Fruit fly (Drosophila melanogaster) whole organism, embryonic: ENCODE measurements around the gene CG7227.

Source experiments
- Blimp-1 ChIP-seq: fragments of 200-800 bp; sonication (Bioruptor generic); optimal IDR thresholded peaks from 3 replicates; lab custom pipeline; 2018; ENCODE audit warnings: missing biosample characterization, missing genetic modification characterization, mild to moderate bottlenecking, moderate library complexity, missing genetic modification reagents
- CG14441 ChIP-seq: fragments of 200-800 bp; sonication (Bioruptor generic); IDR thresholded peaks from 2 replicates; pipeline ENCODE4 v1.3.6; 2022; ENCODE audit warnings: missing biosample characterization, missing genetic modification characterization
- CG14710 ChIP-seq: fragments of 200-800 bp; sonication (Bioruptor generic); optimal IDR thresholded peaks from 3 replicates; lab custom pipeline; 2019; ENCODE audit warnings: missing biosample characterization, mild to moderate bottlenecking, missing genetic modification characterization, moderate library complexity
- CG14965 ChIP-seq: fragments of 200-800 bp; sonication (Bioruptor generic); optimal IDR thresholded peaks from 2 replicates; lab custom pipeline; 2016; ENCODE audit warnings: missing biosample characterization, missing genetic modification characterization, borderline replicate concordance
- CG16779 ChIP-seq: fragments of 200-800 bp; sonication (Bioruptor generic); IDR thresholded peaks from 2 replicates; pipeline ENCODE4 v1.3.6; 2022; ENCODE audit warnings: missing biosample characterization, missing genetic modification characterization
- CG17328 ChIP-seq: fragments of 200-800 bp; sonication (Bioruptor generic); IDR thresholded peaks from 2 replicates; pipeline ENCODE4 v1.3.6; 2022; ENCODE audit warnings: missing biosample characterization, missing genetic modification characterization
- CG17359 ChIP-seq: fragments of 200-800 bp; sonication (Bioruptor generic); optimal IDR thresholded peaks from 3 replicates; lab custom pipeline; 2018; ENCODE audit warnings: missing biosample characterization, mild to moderate bottlenecking, missing genetic modification characterization, moderate library complexity
- CG17385 ChIP-seq: fragments of 200-800 bp; sonication (Bioruptor generic); optimal IDR thresholded peaks from 3 replicates; lab custom pipeline; 2018; ENCODE audit warnings: missing biosample characterization, mild to moderate bottlenecking, missing genetic modification characterization
- CG17912 ChIP-seq: fragments of 200-800 bp; sonication (Bioruptor generic); optimal IDR thresholded peaks from 2 replicates; lab custom pipeline; 2018; ENCODE audit warnings: missing biosample characterization, mild to moderate bottlenecking, missing genetic modification characterization
- CG3838 ChIP-seq: fragments of 200-800 bp; sonication (Bioruptor generic); optimal IDR thresholded peaks from 3 replicates; lab custom pipeline; 2016; ENCODE audit warnings: missing biosample characterization, missing genetic modification characterization
- CG4328 ChIP-seq: fragments of 200-800 bp; sonication (Bioruptor generic); optimal IDR thresholded peaks from 3 replicates; lab custom pipeline; 2017; ENCODE audit warnings: missing biosample characterization, missing genetic modification reagents, missing genetic modification characterization
- CG4617 ChIP-seq: fragments of 200-800 bp; sonication (Bioruptor generic); optimal IDR thresholded peaks from 3 replicates; lab custom pipeline; 2016; ENCODE audit warnings: missing biosample characterization, missing genetic modification characterization, borderline replicate concordance
- CG4707 ChIP-seq: fragments of 200-800 bp; sonication (Bioruptor generic); optimal IDR thresholded peaks from 2 replicates; lab custom pipeline; 2018; ENCODE audit warnings: missing biosample characterization, mild to moderate bottlenecking, missing genetic modification characterization, moderate library complexity
- CG5245 ChIP-seq: fragments of 200-800 bp; sonication (Bioruptor generic); optimal IDR thresholded peaks from 3 replicates; lab custom pipeline; 2016; ENCODE audit warnings: missing biosample characterization, missing genetic modification characterization
- CG6254 ChIP-seq: fragments of 200-800 bp; sonication (Bioruptor generic); optimal IDR thresholded peaks from 3 replicates; lab custom pipeline; 2017; ENCODE audit warnings: mild to moderate bottlenecking, missing biosample characterization, missing genetic modification reagents, missing genetic modification characterization
- CG8359 ChIP-seq: fragments of 200-800 bp; sonication (Bioruptor generic); optimal IDR thresholded peaks from 2 replicates; lab custom pipeline; 2017; ENCODE audit warnings: missing biosample characterization, mild to moderate bottlenecking, missing genetic modification characterization, borderline replicate concordance
- CG9215 ChIP-seq: fragments of 200-800 bp; sonication (Bioruptor generic); IDR thresholded peaks from 2 replicates; pipeline ENCODE4 v1.3.6; 2022; ENCODE audit warnings: missing biosample characterization, missing genetic modification characterization
- Deaf1 ChIP-seq: fragments of 200-800 bp; optimal IDR thresholded peaks from 3 replicates; lab custom pipeline; 2019; ENCODE audit warnings: missing biosample characterization, mild to moderate bottlenecking, missing genetic modification characterization, moderate library complexity
- Elba2 ChIP-seq: fragments of 200-800 bp; sonication (Bioruptor generic); optimal IDR thresholded peaks from 3 replicates; lab custom pipeline; 2016; ENCODE audit warnings: missing biosample characterization, missing genetic modification characterization
- GATAe ChIP-seq: fragments of 200-800 bp; sonication (Bioruptor generic); conservative IDR thresholded peaks from 2 replicates; pipeline ENCODE4 v1.3.6; 2022; ENCODE audit warnings: missing biosample characterization, missing genetic modification characterization
- Gsc ChIP-seq: fragments of 200-800 bp; sonication (Bioruptor generic); IDR thresholded peaks from 2 replicates; pipeline ENCODE4 v1.3.6; 2022; ENCODE audit warnings: missing biosample characterization, missing genetic modification characterization
- Hsf ChIP-seq: fragments of 200-800 bp; sonication (Bioruptor generic); optimal IDR thresholded peaks from 3 replicates; lab custom pipeline; 2016; ENCODE audit warnings: missing biosample characterization, missing genetic modification characterization
- Mes4 ChIP-seq: fragments of 200-800 bp; sonication (Bioruptor generic); optimal IDR thresholded peaks from 2 replicates; lab custom pipeline; 2016; ENCODE audit warnings: missing biosample characterization, missing genetic modification characterization
- Mrtf ChIP-seq: fragments of 200-800 bp; sonication (Bioruptor generic); IDR thresholded peaks from 3 replicates; pipeline ENCODE4 v1.3.6; 2022; ENCODE audit warnings: missing biosample characterization, missing genetic modification characterization
- NFAT ChIP-seq: fragments of 200-800 bp; sonication (Bioruptor generic); IDR thresholded peaks from 2 replicates; pipeline ENCODE4 v1.3.6; 2022; ENCODE audit warnings: missing biosample characterization, missing genetic modification characterization
- Opbp ChIP-seq: fragments of 200-800 bp; sonication (Bioruptor generic); IDR thresholded peaks from 3 replicates; pipeline ENCODE4 v1.3.6; 2022; ENCODE audit warnings: missing biosample characterization, missing genetic modification characterization; ENCODE audit not compliant: partially characterized antibody
- Ravus ChIP-seq: fragments of 200-800 bp; sonication (Bioruptor generic); IDR thresholded peaks from 2 replicates; pipeline ENCODE4 v1.3.6; 2022; ENCODE audit warnings: missing biosample characterization, missing genetic modification characterization
- Sry-δ ChIP-seq: fragments of 200-800 bp; sonication (Bioruptor generic); optimal IDR thresholded peaks from 2 replicates; lab custom pipeline; 2016; ENCODE audit warnings: missing biosample characterization, missing genetic modification characterization
- Tbp ChIP-seq: fragments of >200 bp; optimal IDR thresholded peaks from 2 replicates; lab custom pipeline; 2018; ENCODE audit warnings: missing biosample characterization, missing genetic modification characterization
- ac ChIP-seq: fragments of 200-800 bp; sonication (Bioruptor generic); optimal IDR thresholded peaks from 3 replicates; lab custom pipeline; 2017; ENCODE audit warnings: missing biosample characterization, mild to moderate bottlenecking, missing genetic modification characterization
- az2 ChIP-seq: fragments of 200-800 bp; sonication (Bioruptor generic); optimal IDR thresholded peaks from 3 replicates; lab custom pipeline; 2016; ENCODE audit warnings: missing biosample characterization, missing genetic modification characterization
- caup ChIP-seq: fragments of 200-800 bp; sonication (Bioruptor generic); optimal IDR thresholded peaks from 3 replicates; lab custom pipeline; 2017; ENCODE audit warnings: missing biosample characterization, mild to moderate bottlenecking, missing genetic modification characterization, moderate library complexity; ENCODE audit not compliant: severe bottlenecking
- exex ChIP-seq: fragments of 200-800 bp; sonication (Bioruptor generic); optimal IDR thresholded peaks from 4 replicates; lab custom pipeline; 2018; ENCODE audit warnings: missing biosample characterization, mild to moderate bottlenecking, missing genetic modification characterization, moderate library complexity
- fd102C ChIP-seq: fragments of 200-800 bp; sonication (Bioruptor generic); optimal IDR thresholded peaks from 2 replicates; lab custom pipeline; 2018; ENCODE audit warnings: missing biosample characterization, mild to moderate bottlenecking, missing genetic modification characterization, moderate library complexity
- fd3F ChIP-seq: fragments of 200-800 bp; sonication (Bioruptor generic); optimal IDR thresholded peaks from 2 replicates; lab custom pipeline; 2018; ENCODE audit warnings: missing biosample characterization, mild to moderate bottlenecking, missing genetic modification characterization, moderate library complexity
- grau ChIP-seq: fragments of 200-800 bp; optimal IDR thresholded peaks from 3 replicates; lab custom pipeline; 2019; ENCODE audit warnings: missing biosample characterization, mild to moderate bottlenecking, missing genetic modification characterization, moderate library complexity
- ind ChIP-seq: fragments of 200-800 bp; sonication (Bioruptor generic); optimal IDR thresholded peaks from 3 replicates; lab custom pipeline; 2016; ENCODE audit warnings: missing biosample characterization, missing genetic modification characterization
- knrl ChIP-seq: fragments of 200-800 bp; sonication (Bioruptor generic); IDR thresholded peaks from 3 replicates; pipeline ENCODE4 v1.3.6; 2022; ENCODE audit warnings: missing biosample characterization, missing genetic modification characterization; ENCODE audit not compliant: partially characterized antibody
- lbe ChIP-seq: fragments of 200-800 bp; sonication (Bioruptor generic); optimal IDR thresholded peaks from 2 replicates; lab custom pipeline; 2016; ENCODE audit warnings: missing biosample characterization, mild to moderate bottlenecking, missing genetic modification characterization
- lilli ChIP-seq: fragments of 200-800 bp; sonication (Bioruptor generic); optimal IDR thresholded peaks from 3 replicates; lab custom pipeline; 2016; ENCODE audit warnings: missing biosample characterization, missing genetic modification characterization
- lmd ChIP-seq: fragments of 200-800 bp; sonication (Bioruptor generic); IDR thresholded peaks from 2 replicates; pipeline ENCODE4 v1.3.6; 2022; ENCODE audit warnings: missing biosample characterization, missing genetic modification characterization
- nmo ChIP-seq: fragments of 200-800 bp; sonication (Bioruptor generic); optimal IDR thresholded peaks from 2 replicates; lab custom pipeline; 2018; ENCODE audit warnings: missing biosample characterization, mild to moderate bottlenecking, missing genetic modification characterization, moderate library complexity
- pho ChIP-seq: fragments of 200-800 bp; sonication (Bioruptor generic); optimal IDR thresholded peaks from 2 replicates; lab custom pipeline; 2016; ENCODE audit warnings: missing biosample characterization, missing genetic modification characterization
- sima ChIP-seq: fragments of 200-800 bp; sonication (Bioruptor generic); optimal IDR thresholded peaks from 2 replicates; lab custom pipeline; 2016; ENCODE audit warnings: missing biosample characterization, missing genetic modification characterization
- sisA ChIP-seq: fragments of 200-800 bp; sonication (Bioruptor generic); IDR thresholded peaks from 2 replicates; pipeline ENCODE4 v1.3.6; 2022; ENCODE audit warnings: missing biosample characterization, missing genetic modification characterization
- stwl ChIP-seq: fragments of 200-800 bp; sonication (Bioruptor generic); optimal IDR thresholded peaks from 3 replicates; lab custom pipeline; 2018; ENCODE audit warnings: missing biosample characterization, mild to moderate bottlenecking, missing genetic modification characterization, moderate library complexity
- usp ChIP-seq: fragments of >200 bp; optimal IDR thresholded peaks from 2 replicates; lab custom pipeline; 2017; ENCODE audit warnings: missing biosample characterization, missing genetic modification characterization
- zen2 ChIP-seq: fragments of 200-800 bp; sonication (Bioruptor generic); IDR thresholded peaks from 3 replicates; pipeline ENCODE4 v1.3.6; 2022; ENCODE audit warnings: missing biosample characterization, missing genetic modification characterization; ENCODE audit not compliant: partially characterized antibody

CG7227 gene

dm6 chr2L:8001694-8002627 lies 4.0 kb upstream of the CG7227 start (continued):
- TF ChIP-seq usp (GFP tag; lab: Kevin White, UChicago) (no peak), CG14710 (tag; lab: Kevin White, UChicago) (peak; percentile 87), ac (peak; percentile 81), sisA (peak; percentile 83), fd3F (GFP tag; lab: Kevin White, UChicago) (peak; percentile 84), CG14441 (peak; percentile 79), nmo (peak; percentile 94), Elba2 (GFP tag; lab: Kevin White, UChicago) (no peak), pho (GFP tag; lab: Kevin White, UChicago) (peak; percentile 84), CG5245 (peak; percentile 75), Deaf1 (peak; percentile 69), lbe (GFP tag; lab: Kevin White, UChicago) (peak; percentile 31), Gsc (GFP tag; lab: Robert Waterston, UW) (no peak), CG14965 (GFP tag; lab: Kevin White, UChicago) (no peak), exex (tag; lab: Kevin White, UChicago) (peak; percentile 46), Mrtf (GFP tag; lab: Robert Waterston, UW) (peak; percentile 79), az2 (GFP tag; lab: Kevin White, UChicago) (peak; percentile 84), stwl (tag; lab: Kevin White, UChicago) (no peak), Opbp (GFP tag; lab: Robert Waterston, UW) (no peak), NFAT (GFP tag; lab: Robert Waterston, UW) (peak; percentile 60; the same call in 1 of the 2 replicates), grau (tag; lab: Kevin White, UChicago) (peak; percentile 91), CG3838 (GFP tag; lab: Kevin White, UChicago) (peak; percentile 69), lmd (GFP tag; lab: Robert Waterston, UW) (peak; percentile 87), sima (GFP tag; lab: Kevin White, UChicago) (peak; percentile 58), Sry-δ (GFP tag; lab: Kevin White, UChicago) (peak; percentile 44), Blimp-1 (GFP tag; lab: Kevin White, UChicago) (peak; percentile 76), CG17328 (GFP tag; lab: Robert Waterston, UW) (peak; percentile 71), zen2 (GFP tag; lab: Robert Waterston, UW) (no peak), Ravus (GFP tag; lab: Robert Waterston, UW) (peak; percentile 65), caup (peak; percentile 83), CG8359 (GFP tag; lab: Kevin White, UChicago) (peak; percentile 68), Mes4 (GFP tag; lab: Kevin White, UChicago) (peak; percentile 70), CG9215 (GFP tag; lab: Robert Waterston, UW) (peak; percentile 81), CG16779 (GFP tag; lab: Robert Waterston, UW) (0 out of 2 replicates have a peak, but pooled peaks have one; percentile 36), Hsf (GFP tag; lab: Kevin White, UChicago) (peak; percentile 83), lilli (GFP tag; lab: Kevin White, UChicago) (peak; percentile 88), CG17912 (no peak), ind (GFP tag; lab: Kevin White, UChicago) (peak; percentile 84), CG17385 (GFP tag; lab: Kevin White, UChicago) (peak; percentile 87), CG4707 (GFP tag; lab: Kevin White, UChicago) (peak; percentile 92), CG4328 (GFP tag; lab: Kevin White, UChicago) (peak; percentile 84), fd102C (GFP tag; lab: Kevin White, UChicago) (peak; percentile 65), CG17359 (peak; percentile 78), CG4617 (GFP tag; lab: Kevin White, UChicago) (peak; percentile 41), knrl (GFP tag; lab: Robert Waterston, UW) (no peak), CG6254 (GFP tag; lab: Kevin White, UChicago) (peak; percentile 74), GATAe (peak; percentile 70), Tbp (GFP tag; lab: Kevin White, UChicago) (no peak)
